Fruit fly (Drosophila melanogaster): Measurements from ENCODE around the gene CG42832.

Gene CG42832

DNA sequence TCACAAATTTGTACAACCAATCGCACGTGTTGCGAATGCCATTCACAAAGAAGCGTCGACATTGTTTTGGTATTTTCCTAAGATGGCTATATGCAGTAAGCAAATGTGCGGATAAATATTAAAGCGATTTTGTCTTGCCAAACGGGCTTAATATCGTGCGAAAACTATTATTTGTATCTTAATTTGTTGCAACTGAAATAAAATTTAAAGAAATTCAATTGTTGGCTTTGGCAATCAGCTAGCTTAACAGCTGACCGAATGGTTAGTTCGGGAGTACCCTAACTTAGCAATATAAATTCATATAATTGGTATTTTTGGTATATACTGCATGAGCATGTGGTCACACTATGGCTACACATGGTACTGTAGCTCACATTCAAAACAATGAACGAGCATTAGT lies 38.5 kb downstream of the CG42832 start, which contains the start of the genes RIOK1 and Polr3H (continued):
- TF ChIP-seq CG5953 (GFP tag; IDR thresholded peaks at IDR 0.05), result no peak
- peak; percentile 79 for TF ChIP-seq CG9932 (GFP tag; IDR thresholded peaks at IDR 0.05)
- no peak for TF ChIP-seq pan (optimal IDR thresholded peaks at IDR 0.05)
- TF ChIP-seq pan (GFP tag; optimal IDR thresholded peaks at IDR 0.05 in 1 of 2, IDR thresholded peaks at IDR 0.05 in 1 of 2), result peak in 1 of 2 experiments; percentile 68
- no peak for TF ChIP-seq kay (GFP tag; optimal IDR thresholded peaks at IDR 0.05)
- TF ChIP-seq hkb (optimal IDR thresholded peaks at IDR 0.05), result no peak
- peak; percentile 77 for TF ChIP-seq hkb (GFP tag; IDR thresholded peaks at IDR 0.05)
- TF ChIP-seq amos (GFP tag; IDR thresholded peaks at IDR 0.05; ENCODE audit: partially characterized antibody), result no peak
- TF ChIP-seq CG4617 (GFP tag; optimal IDR thresholded peaks at IDR 0.05; ENCODE audit: borderline replicate concordance), result peak; percentile 68
- no peak for TF ChIP-seq Dref (GFP tag; IDR thresholded peaks at IDR 0.05)
- 0 out of 2 replicates have a peak, but pooled peaks have one; percentile 40 for TF ChIP-seq rib (GFP tag; IDR thresholded peaks at IDR 0.05)
- TF ChIP-seq Myb (GFP tag; optimal IDR thresholded peaks at IDR 0.05), result peak; percentile 37
- no peak for TF ChIP-seq D19B (GFP tag; optimal IDR thresholded peaks at IDR 0.05)
- no peak for TF ChIP-seq CG18764 (GFP tag; optimal IDR thresholded peaks at IDR 0.05)
- peak; percentile 72 for TF ChIP-seq slbo (GFP tag; IDR thresholded peaks at IDR 0.05)
- TF ChIP-seq BtbVII (GFP tag; optimal IDR thresholded peaks at IDR 0.05), result no peak
- TF ChIP-seq Trl (optimal IDR thresholded peaks at IDR 0.05), result no peak
- peak; percentile 59 for TF ChIP-seq Trl (GFP tag; optimal IDR thresholded peaks at IDR 0.05)
- TF ChIP-seq da (GFP tag; optimal IDR thresholded peaks at IDR 0.05), result peak; percentile 11
- TF ChIP-seq BEAF-32 (GFP tag; optimal IDR thresholded peaks at IDR 0.05), result peak; percentile 50
- peak; percentile 41; the same call in 1 of the 2 replicates for TF ChIP-seq Adf1 (GFP tag; IDR thresholded peaks at IDR 0.05)
- no peak for TF ChIP-seq hb (GFP tag; IDR thresholded peaks at IDR 0.05; ENCODE audit: partially characterized antibody)
- TF ChIP-seq CG12744 (GFP tag; optimal IDR thresholded peaks at IDR 0.05), result no peak
- no peak for TF ChIP-seq h (optimal IDR thresholded peaks at IDR 0.05)
- peak in 1 of 3 experiments; percentile 65 for TF ChIP-seq lola (GFP tag; optimal IDR thresholded peaks at IDR 0.05)
- peak; percentile 29 for TF ChIP-seq trh (GFP tag; optimal IDR thresholded peaks at IDR 0.05)
- no peak for TF ChIP-seq Dip2 (GFP tag; IDR thresholded peaks at IDR 0.05)
- TF ChIP-seq CG31224 (GFP tag; IDR thresholded peaks at IDR 0.05), result no peak
- TF ChIP-seq CG9876 (GFP tag; optimal IDR thresholded peaks at IDR 0.05), result peak; percentile 30
- TF ChIP-seq CG3281 (GFP tag; optimal IDR thresholded peaks at IDR 0.05), result no peak
- TF ChIP-seq tin (GFP tag; optimal IDR thresholded peaks at IDR 0.05), result peak; percentile 72
- TF ChIP-seq oc (tag; optimal IDR thresholded peaks at IDR 0.05), result no peak
- no peak; the same call in 1 of the 2 replicates for TF ChIP-seq CG3847 (GFP tag; IDR thresholded peaks at IDR 0.05)
- no peak for TF ChIP-seq CG1832 (GFP tag; optimal IDR thresholded peaks at IDR 0.05)
- TF ChIP-seq tx (GFP tag; optimal IDR thresholded peaks at IDR 0.05), result peak; percentile 75
- TF ChIP-seq GATAe (GFP tag; conservative IDR thresholded peaks at IDR 0.05), result no peak
- TF ChIP-seq CG12236 (GFP tag; optimal IDR thresholded peaks at IDR 0.05), result peak; percentile 32
- TF ChIP-seq Atf3 (GFP tag; optimal IDR thresholded peaks at IDR 0.05), result peak; percentile 47
- TF ChIP-seq CG2875 (GFP tag; optimal IDR thresholded peaks at IDR 0.05), result peak; percentile 5
- no peak for TF ChIP-seq sima (GFP tag; optimal IDR thresholded peaks at IDR 0.05)
- TF ChIP-seq Side (GFP tag; optimal IDR thresholded peaks at IDR 0.05), result peak; percentile 64
- peak; percentile 25 for TF ChIP-seq CG3065 (GFP tag; optimal IDR thresholded peaks at IDR 0.05)
- TF ChIP-seq CG3995 (GFP tag; optimal IDR thresholded peaks at IDR 0.05), result peak; percentile 60
- no peak for TF ChIP-seq CG13894 (tag; optimal IDR thresholded peaks at IDR 0.05)
- no peak for TF ChIP-seq CG4328 (GFP tag; optimal IDR thresholded peaks at IDR 0.05)
- TF ChIP-seq Stat92E (GFP tag; optimal IDR thresholded peaks at IDR 0.05), result no peak
- no peak for TF ChIP-seq gt (GFP tag; IDR thresholded peaks at IDR 0.05)
- TF ChIP-seq CG3838 (GFP tag; optimal IDR thresholded peaks at IDR 0.05), result peak; percentile 34
- no peak for TF ChIP-seq Poxn (GFP tag; IDR thresholded peaks at IDR 0.05)
- TF ChIP-seq corto (GFP tag; optimal IDR thresholded peaks at IDR 0.05), result no peak
- TF ChIP-seq sc (optimal IDR thresholded peaks at IDR 0.05), result no peak
- peak; percentile 21 for TF ChIP-seq sc (GFP tag; optimal IDR thresholded peaks at IDR 0.05)
- TF ChIP-seq CG14667 (GFP tag; IDR thresholded peaks at IDR 0.05), result no peak; the same call in 1 of the 2 replicates

All from whole organism, embryonic.